Fruit fly (Drosophila melanogaster) whole organism, embryonic: ENCODE results near the gene Tomosyn.

ENCODE experiments used
- Ada2b ChIP-seq: fragments of 200-800 bp; sonication (Bioruptor generic); IDR thresholded peaks from 2 replicates; pipeline ENCODE4 v1.3.6; 2022; ENCODE audit warnings: missing biosample characterization, missing genetic modification characterization
- Aef1 ChIP-seq: fragments of 200-800 bp; sonication (Bioruptor generic); IDR thresholded peaks from 3 replicates; pipeline ENCODE4 v1.3.6; 2022; ENCODE audit warnings: missing biosample characterization, missing genetic modification characterization
- BEAF-32 ChIP-seq: fragments of 200-800 bp; sonication (Bioruptor generic); optimal IDR thresholded peaks from 3 replicates; lab custom pipeline; 2017; ENCODE audit warnings: missing biosample characterization, missing genetic modification characterization, mild to moderate bottlenecking, moderate library complexity, missing genetic modification reagents
- C15 ChIP-seq: fragments of 200-800 bp; sonication (Bioruptor generic); IDR thresholded peaks from 3 replicates; pipeline ENCODE4 v1.3.6; 2022; ENCODE audit warnings: missing biosample characterization, missing genetic modification characterization
- CG10543 ChIP-seq: fragments of 200-800 bp; sonication (Bioruptor generic); optimal IDR thresholded peaks from 3 replicates; lab custom pipeline; 2017; ENCODE audit warnings: missing biosample characterization, mild to moderate bottlenecking, missing genetic modification characterization, moderate library complexity
- CG10959 ChIP-seq: fragments of 200-800 bp; sonication (Bioruptor generic); IDR thresholded peaks from 2 replicates; pipeline ENCODE4 v1.3.6; 2022; ENCODE audit warnings: missing biosample characterization, missing genetic modification characterization
- CG11398 ChIP-seq: fragments of 200-800 bp; sonication (Bioruptor generic); optimal IDR thresholded peaks from 2 replicates; lab custom pipeline; 2016; ENCODE audit warnings: missing biosample characterization, missing genetic modification characterization
- CG13296 ChIP-seq: fragments of 200-800 bp; sonication (Bioruptor generic); optimal IDR thresholded peaks from 3 replicates; lab custom pipeline; 2018; ENCODE audit warnings: missing biosample characterization, mild to moderate bottlenecking, missing genetic modification characterization
- CG14860 ChIP-seq: fragments of 200-800 bp; sonication (Bioruptor generic); IDR thresholded peaks from 3 replicates; pipeline ENCODE4 v1.3.6; 2022; ENCODE audit warnings: missing biosample characterization, missing genetic modification characterization; ENCODE audit not compliant: partially characterized antibody
- CG15011 ChIP-seq: fragments of 200-800 bp; sonication (Bioruptor generic); optimal IDR thresholded peaks from 3 replicates; lab custom pipeline; 2018; ENCODE audit warnings: missing biosample characterization, mild to moderate bottlenecking, missing genetic modification characterization
- CG15696 ChIP-seq: fragments of 200-800 bp; sonication (Bioruptor generic); optimal IDR thresholded peaks from 2 replicates; lab custom pipeline; 2019; ENCODE audit warnings: missing biosample characterization, mild to moderate bottlenecking, missing genetic modification characterization, moderate library complexity
- CG1647 ChIP-seq: fragments of 200-800 bp; sonication (Bioruptor generic); optimal IDR thresholded peaks from 3 replicates; lab custom pipeline; 2016; ENCODE audit warnings: missing biosample characterization, missing genetic modification characterization
- CG17359 ChIP-seq: fragments of 200-800 bp; sonication (Bioruptor generic); optimal IDR thresholded peaks from 3 replicates; lab custom pipeline; 2018; ENCODE audit warnings: missing biosample characterization, mild to moderate bottlenecking, missing genetic modification characterization, moderate library complexity
- CG1792 ChIP-seq: fragments of 200-800 bp; sonication (Bioruptor generic); optimal IDR thresholded peaks from 2 replicates; lab custom pipeline; 2016; ENCODE audit warnings: missing biosample characterization, missing genetic modification characterization
- CG18764 ChIP-seq: fragments of 200-800 bp; sonication (Bioruptor generic); optimal IDR thresholded peaks from 3 replicates; lab custom pipeline; 2016; ENCODE audit warnings: missing biosample characterization, missing genetic modification characterization
- CG2120 ChIP-seq: fragments of 200-800 bp; sonication (Bioruptor generic); optimal IDR thresholded peaks from 3 replicates; lab custom pipeline; 2016; ENCODE audit warnings: missing biosample characterization, missing genetic modification characterization
- CG2129 ChIP-seq: fragments of 200-800 bp; sonication (Bioruptor generic); IDR thresholded peaks from 2 replicates; pipeline ENCODE4 v1.3.6; 2022; ENCODE audit warnings: missing biosample characterization, missing genetic modification characterization; ENCODE audit not compliant: partially characterized antibody
- CG3163 ChIP-seq: fragments of 200-800 bp; sonication (Bioruptor generic); optimal IDR thresholded peaks from 3 replicates; lab custom pipeline; 2016; ENCODE audit warnings: missing biosample characterization, missing genetic modification characterization
- CG4282 ChIP-seq: fragments of 200-800 bp; sonication (Bioruptor generic); optimal IDR thresholded peaks from 2 replicates; lab custom pipeline; 2016; ENCODE audit warnings: missing biosample characterization, missing genetic modification characterization
- CG6272 ChIP-seq: fragments of 200-800 bp; sonication (Bioruptor generic); IDR thresholded peaks from 2 replicates; pipeline ENCODE4 v1.3.6; 2022; ENCODE audit warnings: missing biosample characterization, missing genetic modification characterization
- CG7556 ChIP-seq: fragments of 200-800 bp; sonication (Bioruptor generic); optimal IDR thresholded peaks from 2 replicates; lab custom pipeline; 2017; ENCODE audit warnings: missing biosample characterization, mild to moderate bottlenecking, missing genetic modification characterization
- CG7928 ChIP-seq: fragments of 200-800 bp; sonication (Bioruptor generic); optimal IDR thresholded peaks from 2 replicates; lab custom pipeline; 2017; ENCODE audit warnings: missing biosample characterization, mild to moderate bottlenecking, missing genetic modification characterization
- CG8388 ChIP-seq: fragments of 200-800 bp; sonication (Bioruptor generic); optimal IDR thresholded peaks from 2 replicates; lab custom pipeline; 2019; ENCODE audit warnings: missing biosample characterization, mild to moderate bottlenecking, missing genetic modification characterization, moderate library complexity
- CG9727 ChIP-seq: fragments of 200-800 bp; sonication (Bioruptor generic); optimal IDR thresholded peaks from 3 replicates; lab custom pipeline; 2017; ENCODE audit warnings: missing biosample characterization, mild to moderate bottlenecking, missing genetic modification characterization
- Dfd ChIP-seq, 2 experiments: fragments of >200 bp; optimal IDR thresholded peaks; 2 replicates each; lab custom pipeline; 2017; ENCODE audit warnings: missing biosample characterization in 2 of 2, missing genetic modification characterization in 2 of 2
- E2f2 ChIP-seq: fragments of 200-800 bp; sonication (Bioruptor generic); IDR thresholded peaks from 2 replicates; pipeline ENCODE4 v1.3.6; 2022; ENCODE audit warnings: missing biosample characterization, missing genetic modification characterization
- Eip74EF ChIP-seq, 2 experiments: fragments of 200-800 bp in 1 of 2; fragments of >200 bp in 1 of 2; sonication (Bioruptor generic) in 1 of 2; optimal IDR thresholded peaks; 2 replicates each; lab custom pipeline; 2017 to 2019; ENCODE audit warnings: missing biosample characterization in 2 of 2, missing genetic modification characterization in 2 of 2, mild to moderate bottlenecking in 1 of 2, moderate library complexity in 1 of 2
- Fer3 ChIP-seq: fragments of 200-800 bp; sonication (Bioruptor generic); optimal IDR thresholded peaks from 2 replicates; lab custom pipeline; 2018; ENCODE audit warnings: missing biosample characterization, mild to moderate bottlenecking, missing genetic modification characterization, moderate library complexity
- GATAe ChIP-seq: fragments of 200-800 bp; sonication (Bioruptor generic); conservative IDR thresholded peaks from 2 replicates; pipeline ENCODE4 v1.3.6; 2022; ENCODE audit warnings: missing biosample characterization, missing genetic modification characterization
- Gsc ChIP-seq: fragments of 200-800 bp; sonication (Bioruptor generic); IDR thresholded peaks from 2 replicates; pipeline ENCODE4 v1.3.6; 2022; ENCODE audit warnings: missing biosample characterization, missing genetic modification characterization
- HLH54F ChIP-seq: fragments of 200-800 bp; sonication (Bioruptor generic); optimal IDR thresholded peaks from 3 replicates; lab custom pipeline; 2016; ENCODE audit warnings: missing biosample characterization, missing genetic modification characterization
- Lpt ChIP-seq: fragments of >200 bp; optimal IDR thresholded peaks from 2 replicates; lab custom pipeline; 2018; ENCODE audit warnings: missing biosample characterization, missing genetic modification characterization
- Med ChIP-seq: fragments of 200-800 bp; sonication (Bioruptor generic); peaks from one replicate; lab custom pipeline; 2016; ENCODE audit warnings: missing biosample characterization, missing genetic modification characterization, mild to moderate bottlenecking, inconsistent platforms, moderate library complexity
- Meics ChIP-seq: fragments of 200-800 bp; sonication (Bioruptor generic); optimal IDR thresholded peaks from 2 replicates; lab custom pipeline; 2017; ENCODE audit warnings: missing biosample characterization, mild to moderate bottlenecking, missing genetic modification characterization
- NC2β ChIP-seq: fragments of 200-800 bp; sonication (Bioruptor generic); optimal IDR thresholded peaks from 2 replicates; lab custom pipeline; 2016; ENCODE audit warnings: missing biosample characterization, missing genetic modification characterization
- Poxn ChIP-seq: fragments of 200-800 bp; sonication (Bioruptor generic); IDR thresholded peaks from 2 replicates; pipeline ENCODE4 v1.3.6; 2022; ENCODE audit warnings: missing biosample characterization, missing genetic modification characterization
- Ravus ChIP-seq: fragments of 200-800 bp; sonication (Bioruptor generic); IDR thresholded peaks from 2 replicates; pipeline ENCODE4 v1.3.6; 2022; ENCODE audit warnings: missing biosample characterization, missing genetic modification characterization
- Sry-δ ChIP-seq: fragments of 200-800 bp; sonication (Bioruptor generic); optimal IDR thresholded peaks from 2 replicates; lab custom pipeline; 2016; ENCODE audit warnings: missing biosample characterization, missing genetic modification characterization
- btn ChIP-seq: fragments of 200-800 bp; sonication (Bioruptor generic); optimal IDR thresholded peaks from 2 replicates; lab custom pipeline; 2016; ENCODE audit warnings: missing biosample characterization, missing genetic modification characterization
- fd102C ChIP-seq: fragments of 200-800 bp; sonication (Bioruptor generic); optimal IDR thresholded peaks from 2 replicates; lab custom pipeline; 2018; ENCODE audit warnings: missing biosample characterization, mild to moderate bottlenecking, missing genetic modification characterization, moderate library complexity
- gcm ChIP-seq: fragments of 200-800 bp; sonication (Bioruptor generic); optimal IDR thresholded peaks from 2 replicates; lab custom pipeline; 2019; ENCODE audit warnings: missing biosample characterization, mild to moderate bottlenecking, missing genetic modification characterization, moderate library complexity
- gcm2 ChIP-seq: fragments of 200-800 bp; sonication (Bioruptor generic); optimal IDR thresholded peaks from 2 replicates; lab custom pipeline; 2016; ENCODE audit warnings: missing biosample characterization, missing genetic modification characterization
- grau ChIP-seq: fragments of 200-800 bp; optimal IDR thresholded peaks from 3 replicates; lab custom pipeline; 2019; ENCODE audit warnings: missing biosample characterization, mild to moderate bottlenecking, missing genetic modification characterization, moderate library complexity
- pho ChIP-seq: fragments of 200-800 bp; sonication (Bioruptor generic); optimal IDR thresholded peaks from 2 replicates; lab custom pipeline; 2016; ENCODE audit warnings: missing biosample characterization, missing genetic modification characterization
- pum ChIP-seq: fragments of 200-800 bp; sonication (Bioruptor generic); optimal IDR thresholded peaks from 2 replicates; lab custom pipeline; 2016; ENCODE audit warnings: missing biosample characterization, missing genetic modification characterization
- seq ChIP-seq: fragments of 200-800 bp; sonication (Bioruptor generic); IDR thresholded peaks from 2 replicates; pipeline ENCODE4 v1.3.6; 2022; ENCODE audit warnings: missing biosample characterization, missing genetic modification characterization
- tio ChIP-seq: fragments of 200-800 bp; sonication (Bioruptor generic); optimal IDR thresholded peaks from 2 replicates; lab custom pipeline; 2017; ENCODE audit warnings: missing biosample characterization, missing genetic modification characterization, inconsistent platforms
- tna ChIP-seq: fragments of 200-800 bp; sonication (Bioruptor generic); IDR thresholded peaks from 2 replicates; pipeline ENCODE4 v1.3.6; 2022; ENCODE audit warnings: missing biosample characterization, missing genetic modification characterization; ENCODE audit not compliant: partially characterized antibody
- trem ChIP-seq: fragments of 200-800 bp; optimal IDR thresholded peaks from 3 replicates; lab custom pipeline; 2019; ENCODE audit warnings: missing biosample characterization, mild to moderate bottlenecking, missing genetic modification characterization, moderate library complexity
- tup ChIP-seq: fragments of 200-800 bp; sonication (Bioruptor generic); optimal IDR thresholded peaks from 2 replicates; lab custom pipeline; 2016; ENCODE audit warnings: missing biosample characterization, mild to moderate bottlenecking, missing genetic modification characterization, moderate library complexity
- tx ChIP-seq: fragments of 200-800 bp; sonication (Bioruptor generic); optimal IDR thresholded peaks from 2 replicates; lab custom pipeline; 2016; ENCODE audit warnings: missing biosample characterization, missing genetic modification characterization

The Tomosyn gene

dm6 chrX:12666471-12666884, 35.1 kb downstream of the Tomosyn start (continued):
- TF ChIP-seq trem (tag; lab: Kevin White, UChicago), result peak; percentile 96
- peak; percentile 88 for TF ChIP-seq CG6272 (GFP tag; lab: Robert Waterston, UW)
- peak; percentile 95 for TF ChIP-seq CG7556
- TF ChIP-seq Meics (GFP tag; lab: Kevin White, UChicago), result peak; percentile 94
- TF ChIP-seq Ravus (GFP tag; lab: Robert Waterston, UW), result peak; percentile 87
- TF ChIP-seq tup (GFP tag; lab: Kevin White, UChicago), result peak; percentile 60
- no peak for TF ChIP-seq Dfd (GFP tag; optimal IDR thresholded peaks at IDR 0.05; lab: Kevin White, UChicago)
- peak; percentile 68 for TF ChIP-seq CG11398 (GFP tag; lab: Kevin White, UChicago)
- peak; percentile 91 for TF ChIP-seq tio (GFP tag; lab: Kevin White, UChicago)
- TF ChIP-seq grau (tag; lab: Kevin White, UChicago), result peak; percentile 97
- no peak for TF ChIP-seq CG2129
- peak; percentile 84 for TF ChIP-seq Poxn (GFP tag; lab: Robert Waterston, UW)
- TF ChIP-seq CG2120 (GFP tag; lab: Kevin White, UChicago), result peak; percentile 94
- TF ChIP-seq CG17359 (tag; lab: Kevin White, UChicago), result peak; percentile 97
- peak; percentile 96 for TF ChIP-seq CG10959 (GFP tag; lab: Robert Waterston, UW)
- peak; percentile 93 for TF ChIP-seq seq (GFP tag; lab: Robert Waterston, UW)
- peak; percentile 85 for TF ChIP-seq CG1647
- peak; percentile 78 for TF ChIP-seq NC2β (GFP tag; lab: Kevin White, UChicago)
- TF ChIP-seq CG18764, result peak; percentile 91
- TF ChIP-seq CG1792 (GFP tag; lab: Kevin White, UChicago), result peak; percentile 71
- TF ChIP-seq pum (GFP tag; lab: Kevin White, UChicago), result peak; percentile 81
- peak; percentile 86 for TF ChIP-seq CG10543 (GFP tag; lab: Kevin White, UChicago)
- peak; percentile 76 for TF ChIP-seq E2f2 (GFP tag; lab: Robert Waterston, UW)
- peak; percentile 76 for TF ChIP-seq tx (GFP tag; lab: Kevin White, UChicago)
- peak; percentile 94 for TF ChIP-seq Med
- TF ChIP-seq Aef1, result peak; percentile 92
- TF ChIP-seq BEAF-32, result no peak
- peak; percentile 38 for TF ChIP-seq gcm2 (GFP tag; lab: Kevin White, UChicago)
- peak; percentile 73 for TF ChIP-seq HLH54F (GFP tag; lab: Kevin White, UChicago)
- peak; percentile 87 for TF ChIP-seq pho (GFP tag; lab: Kevin White, UChicago)
- TF ChIP-seq Ada2b, result peak; percentile 95
- no peak; the same call in 1 of the 2 replicates for TF ChIP-seq Gsc (GFP tag; lab: Robert Waterston, UW)
- TF ChIP-seq CG3163 (GFP tag; lab: Kevin White, UChicago), result peak; percentile 56
- TF ChIP-seq CG7928 (GFP tag; lab: Kevin White, UChicago), result peak; percentile 57
- no peak for TF ChIP-seq tna (GFP tag; lab: Robert Waterston, UW)
- TF ChIP-seq Sry-δ (GFP tag; lab: Kevin White, UChicago), result peak; percentile 44
- peak; percentile 97 for TF ChIP-seq CG9727 (GFP tag; lab: Kevin White, UChicago)
- TF ChIP-seq CG13296 (GFP tag; lab: Kevin White, UChicago), result peak; percentile 96
- peak; percentile 87 for TF ChIP-seq fd102C (GFP tag; lab: Kevin White, UChicago)
- peak; percentile 96 for TF ChIP-seq GATAe
- TF ChIP-seq CG14860, result no peak
- peak; percentile 97 for TF ChIP-seq CG8388
- peak in 1 of 2 experiments; percentile 91 for TF ChIP-seq Eip74EF (GFP tag; optimal IDR thresholded peaks at IDR 0.05; lab: Kevin White, UChicago)
- peak; percentile 99 for TF ChIP-seq CG15696 (tag; lab: Kevin White, UChicago)
- peak; percentile 99 for TF ChIP-seq gcm (GFP tag; lab: Kevin White, UChicago)
- peak; percentile 81 for TF ChIP-seq CG15011
- TF ChIP-seq CG4282 (GFP tag; lab: Kevin White, UChicago), result no peak
- peak; percentile 49 for TF ChIP-seq btn (GFP tag; lab: Kevin White, UChicago)
- no peak for TF ChIP-seq Lpt (GFP tag; lab: Kevin White, UChicago)
- peak; percentile 89 for TF ChIP-seq C15
- TF ChIP-seq Fer3 (tag; lab: Kevin White, UChicago), result peak; percentile 97
